Worm (Caenorhabditis elegans) whole organism, L1 larva: Measurements from ENCODE around the gene vwa-8.

ENCODE experiments used
- C34B4.2 ChIP-seq: sonication (generic microtip); optimal IDR thresholded peaks from 2 replicates; lab custom pipeline; 2017; ENCODE audit warnings: mild to moderate bottlenecking, missing genetic modification characterization, missing compliant biosample characterization
- aly-2 ChIP-seq: fragments of 150-350 bp; optimal IDR thresholded peaks from 2 replicates; lab custom pipeline; 2014; ENCODE audit warnings: missing biosample characterization, missing genetic modification characterization
- lin-13 ChIP-seq: fragments of 150-350 bp; optimal IDR thresholded peaks from 2 replicates; lab custom pipeline; 2014; ENCODE audit warnings: missing biosample characterization, missing genetic modification reagents, missing genetic modification characterization
- lir-3 ChIP-seq: sonication (generic microtip); optimal IDR thresholded peaks from 2 replicates; lab custom pipeline; 2016; ENCODE audit warnings: mild to moderate bottlenecking, missing genetic modification characterization, moderate library complexity, missing compliant biosample characterization; ENCODE audit not compliant: poor library complexity
- lsy-2 ChIP-seq, 2 experiments: fragments of 150-350 bp; optimal IDR thresholded peaks; 2 replicates each; lab custom pipeline; 2014; ENCODE audit warnings: missing biosample characterization in 2 of 2, missing genetic modification characterization in 2 of 2
- pqm-1 ChIP-seq: sonication (generic microtip); optimal IDR thresholded peaks from 3 replicates; lab custom pipeline; 2017; ENCODE audit warnings: missing biosample characterization, missing genetic modification characterization
- unc-62 ChIP-seq: fragments of 150-350 bp; optimal IDR thresholded peaks from 2 replicates; lab custom pipeline; 2014; ENCODE audit warnings: missing biosample characterization, missing genetic modification reagents, missing genetic modification characterization

DNA sequence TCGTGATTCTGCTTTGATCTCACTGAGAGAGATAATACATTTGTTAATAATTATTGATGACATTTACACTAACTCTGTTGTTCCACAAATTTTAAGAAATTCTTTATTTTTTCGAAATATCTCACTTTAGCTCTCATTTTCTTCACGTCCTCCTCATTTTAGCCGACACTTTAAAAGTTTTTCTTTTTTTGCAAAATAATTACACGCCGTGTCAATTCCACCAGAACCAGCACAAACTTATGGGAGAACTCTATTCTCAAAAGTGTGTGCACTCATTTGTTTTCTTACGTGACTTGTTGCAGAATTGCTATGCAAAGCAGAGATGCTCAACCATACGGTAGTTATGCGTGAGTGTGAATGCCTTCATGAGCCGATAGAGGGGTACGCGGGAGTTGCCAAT is 26.1 kb upstream of the vwa-8 start, which contains the start of gene frpr-2:
- TF ChIP-seq lin-13 (GFP tag; lab: Kevin White, UChicago), result no peak
- TF ChIP-seq lsy-2 (tag; optimal IDR thresholded peaks at IDR 0.05; lab: Kevin White, UChicago), result no peak
- TF ChIP-seq C34B4.2 (tag; lab: Kevin White, UChicago), result no peak
- TF ChIP-seq unc-62 (GFP tag; lab: Kevin White, UChicago), result no peak
- TF ChIP-seq aly-2, result no peak
- no peak for TF ChIP-seq lir-3 (tag; lab: Kevin White, UChicago)
- no peak for TF ChIP-seq pqm-1 (tag; lab: Kevin White, UChicago)
